Fruit fly (Drosophila melanogaster): ENCODE data around the gene Smr.

dm6 chrX:12784690-12785441 lies 42.4 kb upstream of the Smr start, which contains the start of gene CG32647:
- no peak for TF ChIP-seq N (GFP tag; optimal IDR thresholded peaks at IDR 0.05)
- no peak for TF ChIP-seq HLH106 (tag; optimal IDR thresholded peaks at IDR 0.05)
- no peak for TF ChIP-seq dmrt93B (GFP tag; optimal IDR thresholded peaks at IDR 0.05)
- TF ChIP-seq br (GFP tag; optimal IDR thresholded peaks at IDR 0.05), result no peak
- TF ChIP-seq CrebA (GFP tag; optimal IDR thresholded peaks at IDR 0.05; ENCODE audit: borderline replicate concordance), result no peak
- no peak for TF ChIP-seq rgr (GFP tag; optimal IDR thresholded peaks at IDR 0.05)
- no peak for TF ChIP-seq h (GFP tag; optimal IDR thresholded peaks at IDR 0.05)

Data from whole organism, wandering third instar larva.